Worm (Caenorhabditis elegans) whole organism, L2 larva: ENCODE data around the gene Y49F6C.7.

ENCODE experiments used
- F13H6.1 ChIP-seq: sonication (generic microtip); optimal IDR thresholded peaks from 2 replicates; lab custom pipeline; 2016; ENCODE audit warnings: missing genetic modification characterization, missing compliant biosample characterization
- R02D3.7 ChIP-seq: fragments of 150-350 bp; optimal IDR thresholded peaks from 2 replicates; lab custom pipeline; 2014; ENCODE audit warnings: missing biosample characterization, missing genetic modification characterization
- Y55F3AM.14 ChIP-seq: fragments of 200-800 bp; sonication (Bioruptor generic); optimal IDR thresholded peaks from 2 replicates; lab custom pipeline; 2018; ENCODE audit warnings: mild to moderate bottlenecking, missing genetic modification characterization, missing compliant biosample characterization
- ZK546.5 ChIP-seq: sonication (generic microtip); optimal IDR thresholded peaks from 2 replicates; lab custom pipeline; 2017; ENCODE audit warnings: missing biosample characterization, missing genetic modification characterization
- alr-1 ChIP-seq: fragments of 150-350 bp; optimal IDR thresholded peaks from 2 replicates; lab custom pipeline; 2014; ENCODE audit warnings: missing biosample characterization, missing genetic modification characterization
- ama-1 ChIP-seq: fragments of 150-350 bp; optimal IDR thresholded peaks from 2 replicates; lab custom pipeline; 2018; ENCODE audit warnings: inconsistent platforms
- blmp-1 ChIP-seq: sonication (generic microtip); optimal IDR thresholded peaks from 2 replicates; lab custom pipeline; 2017; ENCODE audit warnings: missing genetic modification characterization, mild to moderate bottlenecking, missing compliant biosample characterization, antibody characterized with exemption, moderate library complexity; ENCODE audit not compliant: insufficient read depth
- ceh-16 ChIP-seq: fragments of 150-350 bp; optimal IDR thresholded peaks from 2 replicates; lab custom pipeline; 2014; ENCODE audit warnings: missing biosample characterization, missing genetic modification characterization
- egl-27 ChIP-seq: sonication (generic microtip); optimal IDR thresholded peaks from 3 replicates; lab custom pipeline; 2017; ENCODE audit warnings: missing biosample characterization, missing genetic modification reagents, missing genetic modification characterization
- elt-1 ChIP-seq: fragments of 150-350 bp; optimal IDR thresholded peaks from 2 replicates; lab custom pipeline; 2014; ENCODE audit warnings: missing biosample characterization, missing genetic modification characterization
- elt-3 ChIP-seq: sonication (generic microtip); optimal IDR thresholded peaks from 2 replicates; lab custom pipeline; 2017; ENCODE audit warnings: missing biosample characterization, missing genetic modification characterization
- fos-1 ChIP-seq: fragments of 150-350 bp; optimal IDR thresholded peaks from 2 replicates; lab custom pipeline; 2014; ENCODE audit warnings: missing biosample characterization, missing genetic modification characterization
- gmeb-1 ChIP-seq: fragments of 150-350 bp; optimal IDR thresholded peaks from 2 replicates; lab custom pipeline; 2014; ENCODE audit warnings: missing biosample characterization, missing genetic modification characterization
- lin-11 ChIP-seq: fragments of 150-350 bp; sonication (generic microtip); optimal IDR thresholded peaks from 2 replicates; lab custom pipeline; 2014; ENCODE audit warnings: missing biosample characterization, missing genetic modification characterization, inconsistent platforms, mixed read lengths
- lin-39 ChIP-seq: fragments of 150-350 bp; optimal IDR thresholded peaks from 2 replicates; lab custom pipeline; 2014; ENCODE audit warnings: missing biosample characterization, missing genetic modification reagents, missing genetic modification characterization
- mbf-1 ChIP-seq: sonication (generic microtip); optimal IDR thresholded peaks from 2 replicates; lab custom pipeline; 2017; ENCODE audit warnings: missing biosample characterization, missing genetic modification characterization
- mdl-1 ChIP-seq, 2 experiments: fragments of 150-350 bp in 1 of 2; sonication (generic microtip) in 1 of 2; optimal IDR thresholded peaks; 2 replicates each; lab custom pipeline; 2017; ENCODE audit warnings: missing biosample characterization in 2 of 2, missing genetic modification characterization in 2 of 2
- nhr-12 ChIP-seq: fragments of 150-350 bp; optimal IDR thresholded peaks from 2 replicates; lab custom pipeline; 2014; ENCODE audit warnings: missing biosample characterization, missing genetic modification characterization
- nhr-21 ChIP-seq: fragments of 150-350 bp; optimal IDR thresholded peaks from 2 replicates; lab custom pipeline; 2014; ENCODE audit warnings: missing biosample characterization, missing genetic modification characterization
- nhr-23 ChIP-seq: fragments of 150-350 bp; optimal IDR thresholded peaks from 2 replicates; lab custom pipeline; 2014; ENCODE audit warnings: missing biosample characterization, missing genetic modification reagents, missing genetic modification characterization
- nhr-237 ChIP-seq: fragments of 150-350 bp; optimal IDR thresholded peaks from 2 replicates; lab custom pipeline; 2014; ENCODE audit warnings: missing biosample characterization, missing genetic modification characterization
- nhr-25 ChIP-seq: fragments of 150-350 bp; sonication (generic microtip); optimal IDR thresholded peaks from 3 replicates; lab custom pipeline; 2014; ENCODE audit warnings: missing biosample characterization, missing genetic modification characterization
- nhr-6 ChIP-seq: fragments of 150-350 bp; optimal IDR thresholded peaks from 2 replicates; lab custom pipeline; 2014; ENCODE audit warnings: missing biosample characterization, missing genetic modification characterization
- nhr-77 ChIP-seq: fragments of 150-350 bp; optimal IDR thresholded peaks from 2 replicates; lab custom pipeline; 2014; ENCODE audit warnings: missing biosample characterization, missing genetic modification characterization
- peb-1 ChIP-seq: fragments of 150-350 bp; optimal IDR thresholded peaks from 2 replicates; lab custom pipeline; 2014; ENCODE audit warnings: missing biosample characterization, missing genetic modification characterization
- skn-1 ChIP-seq: sonication (generic microtip); optimal IDR thresholded peaks from 2 replicates; lab custom pipeline; 2017; ENCODE audit warnings: missing biosample characterization, missing genetic modification characterization
- sma-3 ChIP-seq: sonication (generic microtip); optimal IDR thresholded peaks from 2 replicates; lab custom pipeline; 2016; ENCODE audit warnings: missing genetic modification reagents, missing genetic modification characterization, missing compliant biosample characterization
- sma-9 ChIP-seq, 2 experiments: fragments of 150-350 bp in 1 of 2; sonication (generic microtip) in 1 of 2; optimal IDR thresholded peaks; 2 replicates each; lab custom pipeline; 2014 to 2016; ENCODE audit warnings: missing genetic modification characterization in 2 of 2, mild to moderate bottlenecking in 1 of 2, missing biosample characterization in 1 of 2, missing compliant biosample characterization in 1 of 2, missing genetic modification reagents in 1 of 2, moderate library complexity in 1 of 2
- snpc-4 ChIP-seq: fragments of 150-350 bp; optimal IDR thresholded peaks from 2 replicates; lab custom pipeline; 2014; ENCODE audit warnings: missing biosample characterization, missing genetic modification characterization
- unc-39 ChIP-seq: fragments of 150-350 bp; optimal IDR thresholded peaks from 2 replicates; lab custom pipeline; 2014; ENCODE audit warnings: missing biosample characterization, missing genetic modification characterization
- unc-62 ChIP-seq: fragments of 150-350 bp; optimal IDR thresholded peaks from 2 replicates; lab custom pipeline; 2014; ENCODE audit warnings: missing biosample characterization, missing genetic modification reagents, missing genetic modification characterization
- zag-1 ChIP-seq: fragments of 150-350 bp; optimal IDR thresholded peaks from 2 replicates; lab custom pipeline; 2014; ENCODE audit warnings: missing biosample characterization, missing genetic modification characterization
- ztf-1 ChIP-seq: fragments of 200-800 bp; sonication (Bioruptor generic); conservative IDR thresholded peaks from 2 replicates; pipeline ENCODE4 v1.3.6; 2022; ENCODE audit warnings: missing genetic modification characterization, missing compliant biosample characterization
- ztf-4 ChIP-seq: fragments of 150-350 bp; optimal IDR thresholded peaks from 2 replicates; lab custom pipeline; 2014; ENCODE audit warnings: missing biosample characterization, missing genetic modification characterization

Gene Y49F6C.7

DNA sequence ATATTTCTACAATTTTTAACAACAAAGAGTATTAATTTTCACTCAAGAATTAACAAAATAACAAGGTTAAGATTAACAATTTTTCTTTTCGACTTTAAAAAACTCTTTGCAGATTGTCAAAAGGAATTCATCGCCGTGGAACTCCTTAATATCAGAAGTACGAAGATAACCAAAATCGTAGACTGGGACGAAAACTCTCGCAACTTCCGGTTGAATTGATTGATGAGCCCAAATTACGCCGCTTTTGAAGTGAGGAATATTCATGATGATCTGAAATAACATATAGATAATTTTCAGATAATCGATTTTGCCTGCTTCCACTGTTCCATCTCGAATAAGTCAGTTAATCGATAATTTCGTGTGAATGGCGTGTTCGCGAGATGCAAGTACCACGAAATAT is 24.3 kb downstream of the Y49F6C.7 start, which contains the start of gene F14D2.15:
Gene F14D2.15, minus strand, starts transcription at position 101 of the 400 bp plus-strand sequence.
- TF ChIP-seq snpc-4 (tag; lab: Kevin White, UChicago) (no peak), unc-39 (tag; lab: Kevin White, UChicago) (no peak), mdl-1 (tag; optimal IDR thresholded peaks at IDR 0.05; lab: Kevin White, UChicago) (no peak), zag-1 (tag; lab: Kevin White, UChicago) (no peak), skn-1 (tag; lab: Kevin White, UChicago) (no peak), F13H6.1 (tag; lab: Kevin White, UChicago) (no peak), alr-1 (tag; lab: Kevin White, UChicago) (no peak), ceh-16 (tag; lab: Kevin White, UChicago) (no peak)
- TF ChIP-seq, all 48 proteins: peak for 0

DNA sequence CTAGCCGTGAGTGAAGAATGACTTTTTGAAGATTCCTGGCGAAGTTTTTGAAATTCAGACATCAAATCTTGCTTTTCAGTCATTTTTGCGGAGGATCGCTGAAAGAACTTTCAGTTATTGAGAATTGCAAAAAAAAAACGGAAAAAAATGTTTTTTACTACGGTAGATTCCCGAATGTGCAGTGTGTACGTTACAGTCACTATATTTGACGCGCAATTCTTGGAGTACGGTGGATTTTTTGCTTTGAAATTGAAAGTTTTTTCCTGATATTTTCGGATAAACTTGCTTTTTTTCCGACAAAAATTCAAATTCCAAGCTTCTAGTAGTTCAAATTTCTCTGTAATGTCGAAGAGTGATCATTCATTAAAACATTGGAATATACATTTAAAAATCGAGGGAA is 26.0 kb downstream of the Y49F6C.7 start, which contains the start of gene F14D2.11:
Gene F14D2.11, minus strand, starts transcription at position 101 of the 400 bp plus-strand sequence.
- TF ChIP-seq nhr-12: no peak
- TF ChIP-seq, all 48 proteins: peak for 0

DNA sequence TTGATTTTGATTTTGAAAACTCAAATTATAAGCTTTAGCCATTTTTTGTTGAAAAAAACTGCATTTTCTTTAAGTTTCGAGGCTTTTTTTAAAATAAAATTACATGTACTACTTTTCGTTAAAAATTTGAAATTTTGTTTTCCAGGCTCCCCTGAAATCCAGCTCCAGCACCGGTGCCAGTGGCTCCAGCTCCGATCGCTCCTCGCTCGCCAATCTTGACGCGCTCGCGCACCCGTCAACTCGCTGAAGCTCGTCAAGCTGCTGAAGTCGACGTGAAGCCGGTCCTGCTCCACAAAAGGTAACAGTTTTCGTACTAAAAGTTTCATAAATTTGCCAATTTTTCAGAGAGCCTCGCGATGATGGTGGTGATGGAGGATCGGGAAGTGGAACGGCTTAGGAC is 27.2 kb downstream of the Y49F6C.7 start:
- TF ChIP-seq elt-1 (no peak), F13H6.1 (tag; lab: Kevin White, UChicago) (no peak), nhr-23 (no peak), unc-39 (tag; lab: Kevin White, UChicago) (no peak), snpc-4 (tag; lab: Kevin White, UChicago) (no peak), lin-39 (tag; lab: Kevin White, UChicago) (no peak), fos-1 (tag; lab: Kevin White, UChicago) (no peak), egl-27 (tag; lab: Kevin White, UChicago) (no peak), nhr-237 (no peak), nhr-25 (tag; lab: Kevin White, UChicago) (no peak), sma-9 (GFP tag; optimal IDR thresholded peaks at IDR 0.05; lab: Kevin White, UChicago) (no peak), sma-9 (tag; optimal IDR thresholded peaks at IDR 0.05; lab: Kevin White, UChicago) (no peak), nhr-77 (tag; lab: Kevin White, UChicago) (no peak), peb-1 (tag; lab: Kevin White, UChicago) (no peak), ama-1 (no peak), ztf-1 (no peak), nhr-21 (tag; lab: Kevin White, UChicago) (no peak), elt-3 (no peak), lin-11 (no peak), unc-62 (GFP tag; lab: Kevin White, UChicago) (no peak), ceh-16 (tag; lab: Kevin White, UChicago) (no peak)

DNA sequence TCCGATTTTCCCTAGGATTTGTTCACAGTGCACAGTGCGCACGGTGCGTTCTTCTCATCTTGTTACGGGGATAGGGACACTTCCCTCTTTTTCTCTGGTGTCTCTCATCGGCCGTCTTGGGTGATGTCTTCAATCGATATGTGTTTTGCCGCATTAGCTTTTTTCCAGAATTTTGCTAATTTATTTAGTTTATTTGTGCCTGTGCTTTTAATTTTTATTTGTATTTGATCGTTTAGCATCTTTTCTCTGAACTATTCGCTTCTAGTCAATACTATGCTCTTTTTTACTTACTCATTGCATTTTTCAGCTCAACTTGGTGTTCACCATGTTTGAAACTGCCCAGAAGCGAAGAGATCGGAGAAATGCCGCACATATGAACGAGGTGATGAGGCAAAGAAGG is 27.7 kb downstream of the Y49F6C.7 start, which contains the start of gene F14D2.5:
Gene F14D2.5, plus strand, starts transcription at position 301 of the 400 bp plus-strand sequence.
- no peak for TF ChIP-seq ceh-16 (tag; lab: Kevin White, UChicago)
- no peak for TF ChIP-seq ztf-4 (tag; lab: Kevin White, UChicago)
- no peak for TF ChIP-seq sma-3 (GFP tag; lab: Kevin White, UChicago)
- no peak for TF ChIP-seq peb-1 (tag; lab: Kevin White, UChicago)
- no peak for TF ChIP-seq ama-1
- TF ChIP-seq lin-11: no peak
- no peak for TF ChIP-seq Y55F3AM.14
- no peak for TF ChIP-seq nhr-6
- TF ChIP-seq nhr-21 (tag; lab: Kevin White, UChicago): no peak
- no peak for TF ChIP-seq snpc-4 (tag; lab: Kevin White, UChicago)

DNA sequence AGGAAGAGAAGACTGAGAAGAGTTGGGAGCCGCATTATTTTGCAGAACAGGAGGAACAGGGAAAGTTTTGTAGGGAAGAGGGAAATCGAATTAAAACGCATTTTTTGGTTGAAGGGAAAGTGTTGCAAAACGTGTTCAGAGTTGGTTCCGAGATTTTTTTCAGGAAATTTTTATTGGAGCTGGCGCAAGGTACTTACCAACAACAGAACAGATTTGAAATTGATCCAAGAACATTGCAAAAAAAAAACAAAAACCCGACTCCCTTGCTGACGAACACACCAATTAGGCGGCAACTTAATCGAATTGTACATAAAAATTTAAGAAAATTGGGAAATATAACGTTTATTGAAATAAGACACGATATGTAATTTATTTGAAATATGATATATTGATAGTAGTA is 29.4 kb downstream of the Y49F6C.7 start, which contains the start of gene F14D2.7:
Gene F14D2.7, minus strand, starts transcription at position 101 of the 400 bp plus-strand sequence.
- no peak for TF ChIP-seq gmeb-1 (tag; lab: Kevin White, UChicago)
- no peak for TF ChIP-seq skn-1 (tag; lab: Kevin White, UChicago)
- no peak for TF ChIP-seq blmp-1 (tag; lab: Kevin White, UChicago)
- no peak for TF ChIP-seq ztf-1
- no peak for TF ChIP-seq R02D3.7 (tag; lab: Kevin White, UChicago)
- no peak for TF ChIP-seq mbf-1 (tag; lab: Kevin White, UChicago)
- no peak for TF ChIP-seq unc-39 (tag; lab: Kevin White, UChicago)
- no peak for TF ChIP-seq ztf-4 (tag; lab: Kevin White, UChicago)
- TF ChIP-seq ZK546.5 (tag; lab: Kevin White, UChicago): no peak
